Worm (Caenorhabditis elegans) whole organism, young adult: Measurements from ENCODE around the gene twk-8.

Experiments
- F37B4.10 ChIP-seq: fragments of 200-800 bp; sonication (Bioruptor generic); IDR thresholded peaks from 2 replicates; pipeline ENCODE4 v1.3.6; 2022; ENCODE audit warnings: missing genetic modification characterization, missing compliant biosample characterization
- F57C9.4 ChIP-seq: sonication (generic microtip); optimal IDR thresholded peaks from 2 replicates; lab custom pipeline; 2017; ENCODE audit warnings: mild to moderate bottlenecking, missing genetic modification characterization, missing compliant biosample characterization
- Y53G8AR.9 ChIP-seq: fragments of 200-800 bp; sonication (Bioruptor generic); conservative IDR thresholded peaks from 2 replicates; pipeline ENCODE4 v1.3.6; 2022; ENCODE audit warnings: missing genetic modification reagents, missing genetic modification characterization, missing compliant biosample characterization
- him-1 ChIP-seq: sonication (generic microtip); optimal IDR thresholded peaks from 2 replicates; lab custom pipeline; 2016; ENCODE audit warnings: missing genotype, missing genetic modification reagents, missing genetic modification characterization, missing compliant biosample characterization
- let-526 ChIP-seq: fragments of 200-800 bp; sonication (Bioruptor generic); IDR thresholded peaks from 2 replicates; pipeline ENCODE4 v1.3.6; 2022; ENCODE audit warnings: missing genetic modification reagents, missing genetic modification characterization, missing compliant biosample characterization
- unc-62 ChIP-seq: fragments of 150-350 bp; optimal IDR thresholded peaks from 2 replicates; lab custom pipeline; 2014; ENCODE audit warnings: missing biosample characterization, missing genetic modification reagents, missing genetic modification characterization
- ztf-25 ChIP-seq: fragments of 200-800 bp; sonication (Bioruptor generic); IDR thresholded peaks from 2 replicates; pipeline ENCODE4 v1.3.6; 2022; ENCODE audit warnings: missing genetic modification reagents, missing genetic modification characterization, missing compliant biosample characterization
- ztf-26 ChIP-seq: sonication (generic microtip); optimal IDR thresholded peaks from 2 replicates; lab custom pipeline; 2017; ENCODE audit warnings: missing genetic modification characterization, missing compliant biosample characterization

DNA sequence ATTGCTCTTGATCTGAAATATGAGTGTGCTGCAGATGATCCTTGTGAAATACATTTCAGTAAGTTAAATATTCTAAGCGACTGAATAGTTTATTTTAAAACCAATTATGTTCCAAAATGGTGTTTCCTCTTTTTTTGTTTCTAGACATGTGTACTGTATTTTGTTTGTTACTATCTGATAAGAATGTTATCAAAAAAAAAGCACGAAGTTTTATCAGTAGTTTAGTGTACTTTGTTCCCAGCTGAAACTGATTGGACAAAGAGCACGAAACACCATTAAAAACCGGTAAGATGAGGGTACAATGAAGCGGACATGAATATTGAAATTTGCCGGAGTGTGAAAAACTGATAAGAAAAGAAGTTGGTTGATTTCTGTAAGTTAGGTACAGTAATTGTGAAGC, 12.0 kb upstream of the twk-8 start:
- TF ChIP-seq F57C9.4 = no peak
- TF ChIP-seq Y53G8AR.9 (GFP tag; lab: Robert Waterston, UW) = no peak
- TF ChIP-seq ztf-26 = no peak
- TF ChIP-seq him-1 (tag; lab: Kevin White, UChicago) = no peak
- no peak for TF ChIP-seq unc-62 (GFP tag; lab: Kevin White, UChicago)
- TF ChIP-seq ztf-25 (GFP tag; lab: Robert Waterston, UW) = no peak
- no peak for TF ChIP-seq F37B4.10 (GFP tag; lab: Robert Waterston, UW)
- TF ChIP-seq let-526 (GFP tag; lab: Robert Waterston, UW) = no peak
